Worm (Caenorhabditis elegans) whole organism, L4 larva: ENCODE results near the gene T09A5.5.

ENCODE experiments used
- T20F7.1 ChIP-seq: fragments of 200-800 bp; sonication (Bioruptor generic); optimal IDR thresholded peaks from 2 replicates; lab custom pipeline; 2018; ENCODE audit warnings: mild to moderate bottlenecking, missing genetic modification characterization, missing compliant biosample characterization
- ZK337.2 ChIP-seq: fragments of 200-800 bp; sonication (Bioruptor generic); IDR thresholded peaks from 2 replicates; pipeline ENCODE4 v1.3.6; 2022; ENCODE audit warnings: missing genetic modification reagents, missing genetic modification characterization, missing compliant biosample characterization
- aha-1 ChIP-seq: fragments of 150-350 bp; peaks from one replicate; lab custom pipeline; 2014; ENCODE audit warnings: missing biosample characterization, missing genetic modification characterization
- arid-1 ChIP-seq: fragments of 200-800 bp; sonication (Bioruptor generic); conservative IDR thresholded peaks from 2 replicates; pipeline ENCODE4 v1.3.6; 2022; ENCODE audit warnings: missing genetic modification reagents, missing genetic modification characterization, missing compliant biosample characterization
- attf-4 ChIP-seq: sonication (generic microtip); optimal IDR thresholded peaks from 3 replicates; lab custom pipeline; 2017; ENCODE audit warnings: missing biosample characterization, missing genetic modification characterization
- daf-12 ChIP-seq: fragments of 150-350 bp; optimal IDR thresholded peaks from 2 replicates; lab custom pipeline; 2014; ENCODE audit warnings: missing biosample characterization, missing genetic modification reagents, missing genetic modification characterization
- daf-19 ChIP-seq: fragments of 200-800 bp; sonication (Bioruptor generic); conservative IDR thresholded peaks from 2 replicates; pipeline ENCODE4 v1.3.6; 2022; ENCODE audit warnings: missing genetic modification characterization, missing compliant biosample characterization
- daf-8 ChIP-seq: fragments of 200-800 bp; sonication (Bioruptor generic); IDR thresholded peaks from 2 replicates; pipeline ENCODE4 v1.3.6; 2022; ENCODE audit warnings: missing genetic modification characterization, missing compliant biosample characterization
- dmd-8 ChIP-seq: fragments of 200-800 bp; sonication (Bioruptor generic); IDR thresholded peaks from 2 replicates; pipeline ENCODE4 v1.3.6; 2022; ENCODE audit warnings: missing genetic modification characterization, missing compliant biosample characterization
- dpl-1 ChIP-seq: fragments of 150-350 bp; optimal IDR thresholded peaks from 2 replicates; lab custom pipeline; 2014; ENCODE audit warnings: missing biosample characterization, missing genetic modification reagents, missing genetic modification characterization
- dve-1 ChIP-seq: sonication (generic microtip); optimal IDR thresholded peaks from 2 replicates; lab custom pipeline; 2017; ENCODE audit warnings: antibody characterized with exemption, mild to moderate bottlenecking, missing genetic modification characterization, missing compliant biosample characterization; ENCODE audit not compliant: insufficient read depth
- egl-27 ChIP-seq: sonication (generic microtip); optimal IDR thresholded peaks from 3 replicates; lab custom pipeline; 2017; ENCODE audit warnings: missing biosample characterization, missing genetic modification reagents, missing genetic modification characterization
- egl-43 ChIP-seq: fragments of 200-800 bp; sonication (Bioruptor generic); IDR thresholded peaks from 2 replicates; pipeline ENCODE4 v1.3.6; 2022; ENCODE audit warnings: missing genetic modification reagents, missing genetic modification characterization, missing compliant biosample characterization
- fkh-10 ChIP-seq: fragments of 150-350 bp; optimal IDR thresholded peaks from 2 replicates; lab custom pipeline; 2014; ENCODE audit warnings: missing biosample characterization, missing genetic modification reagents, missing genetic modification characterization
- hif-1 ChIP-seq, 2 experiments: sonication (generic microtip); optimal IDR thresholded peaks; 2 replicates each; lab custom pipeline; 2016 to 2017; ENCODE audit warnings: missing compliant biosample characterization in 2 of 2, missing genetic modification characterization in 2 of 2, missing genetic modification reagents in 2 of 2, missing genotype in 2 of 2, mild to moderate bottlenecking in 1 of 2
- hlh-30 ChIP-seq: sonication (generic microtip); optimal IDR thresholded peaks from 2 replicates; lab custom pipeline; 2017; ENCODE audit warnings: antibody characterized with exemption, mild to moderate bottlenecking, missing genetic modification characterization, missing compliant biosample characterization; ENCODE audit not compliant: insufficient read depth
- jun-1 ChIP-seq: fragments of 150-350 bp; optimal IDR thresholded peaks from 2 replicates; lab custom pipeline; 2014; ENCODE audit warnings: missing biosample characterization, missing genetic modification reagents, missing genetic modification characterization
- lin-13 ChIP-seq: fragments of 150-350 bp; optimal IDR thresholded peaks from 2 replicates; lab custom pipeline; 2014; ENCODE audit warnings: missing biosample characterization, missing genetic modification reagents, missing genetic modification characterization
- lin-15B ChIP-seq: fragments of 150-350 bp; sonication (generic microtip); optimal IDR thresholded peaks from 3 replicates; lab custom pipeline; 2014; ENCODE audit warnings: missing biosample characterization, missing genetic modification characterization
- lin-29 ChIP-seq: fragments of 200-800 bp; sonication (Bioruptor generic); IDR thresholded peaks from 2 replicates; pipeline ENCODE4 v1.3.6; 2022; ENCODE audit warnings: missing genetic modification reagents, missing genetic modification characterization, missing compliant biosample characterization
- lin-38 ChIP-seq: fragments of 200-800 bp; sonication (Bioruptor generic); IDR thresholded peaks from 2 replicates; pipeline ENCODE4 v1.3.6; 2022; ENCODE audit warnings: missing genetic modification reagents, missing genetic modification characterization, missing compliant biosample characterization
- lsy-2 ChIP-seq, 2 experiments: fragments of 150-350 bp in 1 of 2; sonication (generic microtip) in 1 of 2; optimal IDR thresholded peaks; 2 replicates each; lab custom pipeline; 2014 to 2017; ENCODE audit warnings: missing biosample characterization in 2 of 2, missing genetic modification characterization in 2 of 2
- mep-1 ChIP-seq: fragments of 150-350 bp; sonication (generic microtip); optimal IDR thresholded peaks from 3 replicates; lab custom pipeline; 2014; ENCODE audit warnings: missing biosample characterization, missing genetic modification characterization
- mes-2 ChIP-seq: sonication (generic microtip); optimal IDR thresholded peaks from 2 replicates; lab custom pipeline; 2016; ENCODE audit warnings: missing genotype, mild to moderate bottlenecking, missing genetic modification characterization, missing compliant biosample characterization; ENCODE audit not compliant: poor library complexity, severe bottlenecking
- mxl-2 ChIP-seq: fragments of 200-800 bp; sonication (Bioruptor generic); conservative IDR thresholded peaks from 2 replicates; pipeline ENCODE4 v1.3.6; 2022; ENCODE audit warnings: missing genetic modification reagents, missing genetic modification characterization, missing compliant biosample characterization
- mxl-3 ChIP-seq: fragments of 200-800 bp; sonication (Bioruptor generic); optimal IDR thresholded peaks from 2 replicates; lab custom pipeline; 2018; ENCODE audit warnings: mild to moderate bottlenecking, missing genetic modification characterization, missing compliant biosample characterization
- nhr-11 ChIP-seq: fragments of 150-350 bp; optimal IDR thresholded peaks from 2 replicates; lab custom pipeline; 2014; ENCODE audit warnings: missing biosample characterization, missing genetic modification characterization
- nhr-237 ChIP-seq: sonication (generic microtip); optimal IDR thresholded peaks from 2 replicates; lab custom pipeline; 2017; ENCODE audit warnings: missing biosample characterization, missing genetic modification characterization
- nhr-28 ChIP-seq: fragments of 150-350 bp; optimal IDR thresholded peaks from 2 replicates; lab custom pipeline; 2014; ENCODE audit warnings: missing biosample characterization, missing genetic modification characterization
- nhr-48 ChIP-seq: sonication (generic microtip); optimal IDR thresholded peaks from 2 replicates; lab custom pipeline; 2016; ENCODE audit warnings: mild to moderate bottlenecking, missing genetic modification characterization, missing compliant biosample characterization
- pha-4 ChIP-seq, 2 experiments: fragments of 150-350 bp in 1 of 2; fragments of 200-800 bp in 1 of 2; sonication (Bioruptor generic) in 1 of 2; IDR thresholded peaks in 1 of 2; optimal IDR thresholded peaks in 1 of 2; 2 replicates each; pipeline versions ENCODE4 v1.3.6 to Lab custom; 2014 to 2022; ENCODE audit warnings: missing genetic modification characterization in 2 of 2, missing genetic modification reagents in 2 of 2, missing biosample characterization in 1 of 2, missing compliant biosample characterization in 1 of 2
- php-3 ChIP-seq: fragments of 200-800 bp; sonication (Bioruptor generic); IDR thresholded peaks from 2 replicates; pipeline ENCODE4 v1.3.6; 2022; ENCODE audit warnings: missing genetic modification reagents, missing genetic modification characterization, missing compliant biosample characterization
- pqm-1 ChIP-seq: sonication (generic microtip); optimal IDR thresholded peaks from 2 replicates; lab custom pipeline; 2017; ENCODE audit warnings: missing biosample characterization, missing genetic modification characterization
- rbr-2 ChIP-seq: sonication (generic microtip); optimal IDR thresholded peaks from 2 replicates; lab custom pipeline; 2016; ENCODE audit warnings: missing genotype, missing genetic modification characterization, missing compliant biosample characterization
- saeg-2 ChIP-seq: fragments of 200-800 bp; sonication (Bioruptor generic); IDR thresholded peaks from 2 replicates; pipeline ENCODE4 v1.3.6; 2022; ENCODE audit warnings: missing genetic modification reagents, missing genetic modification characterization, missing compliant biosample characterization
- sdz-12 ChIP-seq: fragments of 200-800 bp; sonication (Bioruptor generic); optimal IDR thresholded peaks from 2 replicates; lab custom pipeline; 2018; ENCODE audit warnings: mild to moderate bottlenecking, missing genetic modification characterization, missing compliant biosample characterization
- snpc-1.2 ChIP-seq: fragments of 200-800 bp; sonication (Bioruptor generic); IDR thresholded peaks from 2 replicates; pipeline ENCODE4 v1.3.6; 2022; ENCODE audit warnings: missing genetic modification reagents, missing genetic modification characterization, missing compliant biosample characterization
- tag-97 ChIP-seq: fragments of 200-800 bp; sonication (Bioruptor generic); IDR thresholded peaks from 2 replicates; pipeline ENCODE4 v1.3.6; 2022; ENCODE audit warnings: missing genetic modification characterization, missing compliant biosample characterization
- unc-130 ChIP-seq: sonication (generic microtip); optimal IDR thresholded peaks from 2 replicates; lab custom pipeline; 2016; ENCODE audit warnings: missing genetic modification reagents, missing genetic modification characterization, missing compliant biosample characterization
- unc-62 ChIP-seq, 3 experiments: fragments of 150-350 bp in 1 of 3; sonication (generic microtip); optimal IDR thresholded peaks in 2 of 3; peaks in 1 of 3; 1 replicate in 1 of 3; 2 replicates in 2 of 3; lab custom pipeline; 2014 to 2017; ENCODE audit warnings: missing biosample characterization in 3 of 3, missing genetic modification characterization in 3 of 3, missing genetic modification reagents in 3 of 3, missing genotype in 1 of 3
- vab-7 ChIP-seq: fragments of 200-800 bp; sonication (Bioruptor generic); IDR thresholded peaks from 2 replicates; pipeline ENCODE4 v1.3.6; 2022; ENCODE audit warnings: missing genetic modification reagents, missing genetic modification characterization, missing compliant biosample characterization
- zag-1 ChIP-seq: fragments of 150-350 bp; optimal IDR thresholded peaks from 2 replicates; lab custom pipeline; 2014; ENCODE audit warnings: missing biosample characterization, missing genetic modification characterization
- zfp-2 ChIP-seq: sonication (generic microtip); optimal IDR thresholded peaks from 2 replicates; lab custom pipeline; 2016; ENCODE audit warnings: mild to moderate bottlenecking, missing genetic modification characterization, missing compliant biosample characterization
- zip-2 ChIP-seq: fragments of 150-350 bp; optimal IDR thresholded peaks from 2 replicates; lab custom pipeline; 2014; ENCODE audit warnings: missing biosample characterization, missing genetic modification characterization

The T09A5.5 gene

DNA sequence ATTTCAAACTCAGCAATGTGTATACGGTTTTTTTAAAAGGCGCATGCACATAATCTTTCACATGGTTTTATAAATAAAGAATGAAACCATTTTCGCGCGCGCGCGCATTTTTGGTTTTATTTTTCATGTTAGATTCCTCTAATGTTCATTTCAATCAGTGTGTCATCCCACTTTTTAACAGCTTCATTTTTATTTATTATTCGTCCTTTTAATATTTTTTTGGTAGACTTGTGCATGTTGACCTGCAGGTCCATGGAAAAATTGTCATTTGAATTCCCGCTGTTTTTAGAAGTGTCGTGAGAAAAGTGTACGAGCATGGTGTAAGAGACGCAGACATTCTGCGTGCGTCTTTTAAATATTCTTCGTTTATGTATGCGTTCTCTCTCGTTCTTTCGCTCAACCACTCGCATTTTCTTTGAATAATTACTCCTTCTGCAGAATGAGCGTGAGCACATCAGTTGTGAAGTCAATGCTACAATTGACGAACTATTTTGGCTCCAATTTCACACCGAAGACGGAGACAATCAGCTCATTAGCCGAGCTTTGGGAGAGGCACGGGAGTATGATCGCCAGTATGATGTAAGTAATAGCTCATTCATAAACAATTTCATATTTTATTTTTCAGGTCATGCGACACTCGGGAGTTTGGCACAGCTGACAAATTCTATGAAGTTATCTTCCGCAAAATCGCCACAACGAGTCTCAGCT is 6.8 kb upstream of the T09A5.5 start, which contains the start of gene lin-5 (continued):
- TF ChIP-seq mxl-2 (GFP tag; lab: Robert Waterston, UW) = no peak
- TF ChIP-seq pqm-1 = no peak
- TF ChIP-seq lin-13 (GFP tag; lab: Kevin White, UChicago) = peak; percentile 20
- TF ChIP-seq dmd-8 (GFP tag; lab: Robert Waterston, UW) = no peak
- TF ChIP-seq daf-12 (tag; lab: Kevin White, UChicago) = no peak
- TF ChIP-seq egl-43 (GFP tag; lab: Robert Waterston, UW) = no peak
- no peak for TF ChIP-seq nhr-237 (tag; lab: Kevin White, UChicago)
- TF ChIP-seq unc-62 (GFP tag; optimal IDR thresholded peaks at IDR 0.05 in 1 of 2; lab: Kevin White, UChicago) = peak in 1 of 2 experiments; percentile 91
- no peak for TF ChIP-seq unc-62 (tag; optimal IDR thresholded peaks at IDR 0.05; lab: Kevin White, UChicago)
- TF ChIP-seq hlh-30 (tag; lab: Kevin White, UChicago) = peak; percentile 53
- no peak for TF ChIP-seq egl-27 (tag; lab: Kevin White, UChicago)
- TF ChIP-seq daf-19 = no peak
- TF ChIP-seq nhr-11 (tag; lab: Kevin White, UChicago) = peak; percentile 36

ce11 chrII:7858101-7858500 is 4.5 kb upstream of the T09A5.5 start, which contains the start of gene sds-22:
TSS of gene sds-22 (plus strand) at chrII:7858401.
- no peak for TF ChIP-seq lin-38 (GFP tag; lab: Robert Waterston, UW)
- peak; percentile 13 for TF ChIP-seq aha-1 (tag; lab: Kevin White, UChicago)

DNA sequence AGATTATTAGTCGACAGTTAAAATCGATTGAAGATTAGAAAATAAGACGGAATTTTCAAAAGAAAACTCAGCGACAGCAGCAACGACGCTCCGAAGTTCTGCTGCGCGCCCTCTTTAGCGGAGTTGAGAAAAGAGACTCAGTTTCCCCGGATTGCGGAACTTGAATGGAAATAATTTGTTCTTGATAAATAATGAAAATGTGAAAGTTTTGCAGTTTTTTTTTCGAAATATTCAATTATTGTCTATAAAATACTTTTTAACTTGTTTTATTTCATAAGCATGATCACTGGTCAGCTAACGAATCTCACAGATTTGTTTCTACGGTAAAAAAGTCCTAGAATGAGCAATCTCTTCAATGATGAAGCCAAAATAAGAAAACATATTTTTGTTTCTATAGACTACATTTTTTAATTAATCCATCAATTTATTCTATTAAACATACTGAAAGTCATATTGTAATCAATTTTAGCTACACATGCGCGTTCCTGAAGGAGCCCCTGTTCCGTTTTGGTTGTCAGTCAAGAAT is 4.0 kb upstream of the T09A5.5 start, which contains the start of the genes cec-3 and T09A5.15:
Gene cec-3, minus strand, starts transcription at position 116 of the 526 bp plus-strand sequence.
Gene T09A5.15, plus strand, starts transcription at position 476 of the 526 bp plus-strand sequence.
- TF ChIP-seq egl-43 (GFP tag; lab: Robert Waterston, UW) (no peak), mes-2 (tag; lab: Kevin White, UChicago) (peak; percentile 62), mxl-3 (no peak), aha-1 (tag; lab: Kevin White, UChicago) (no peak), hlh-30 (tag; lab: Kevin White, UChicago) (peak; percentile 4), saeg-2 (GFP tag; lab: Robert Waterston, UW) (no peak), jun-1 (tag; lab: Kevin White, UChicago) (no peak), T20F7.1 (GFP tag; lab: Kevin White, UChicago) (peak; percentile 98), snpc-1.2 (GFP tag; lab: Robert Waterston, UW) (no peak), zfp-2 (no peak), sdz-12 (GFP tag; lab: Kevin White, UChicago) (no peak), dve-1 (peak; percentile 28), nhr-28 (peak; percentile 26), lsy-2 (tag; optimal IDR thresholded peaks at IDR 0.05; lab: Kevin White, UChicago) (peak in 1 of 2 experiments; percentile 66), egl-27 (tag; lab: Kevin White, UChicago) (no peak), arid-1 (no peak), mep-1 (tag; lab: Kevin White, UChicago) (peak; percentile 33), daf-8 (GFP tag; lab: Robert Waterston, UW) (no peak), lin-29 (GFP tag; lab: Robert Waterston, UW) (no peak), fkh-10 (GFP tag; lab: Kevin White, UChicago) (no peak), ZK337.2 (GFP tag; lab: Robert Waterston, UW) (no peak), hif-1 (tag; optimal IDR thresholded peaks at IDR 0.05; lab: Kevin White, UChicago) (peak in 1 of 2 experiments; percentile 66), nhr-48 (tag; lab: Kevin White, UChicago) (no peak), tag-97 (GFP tag; lab: Robert Waterston, UW) (no peak), dpl-1 (GFP tag; lab: Kevin White, UChicago) (peak; percentile 52), rbr-2 (tag; lab: Kevin White, UChicago) (peak; percentile 28), unc-130 (no peak), vab-7 (GFP tag; lab: Robert Waterston, UW) (no peak), php-3 (GFP tag; lab: Robert Waterston, UW) (no peak), pha-4 (GFP tag; IDR thresholded peaks at IDR 0.05; lab: Robert Waterston, UW) (no peak), pha-4 (tag; optimal IDR thresholded peaks at IDR 0.05; lab: Kevin White, UChicago) (no peak), lin-15B (tag; lab: Kevin White, UChicago) (no peak), daf-12 (tag; lab: Kevin White, UChicago) (no peak), attf-4 (no peak), zip-2 (no peak), pqm-1 (no peak), zag-1 (tag; lab: Kevin White, UChicago) (no peak)
